Worm (Caenorhabditis elegans): ENCODE data around the gene gcy-6.

Gene gcy-6

DNA sequence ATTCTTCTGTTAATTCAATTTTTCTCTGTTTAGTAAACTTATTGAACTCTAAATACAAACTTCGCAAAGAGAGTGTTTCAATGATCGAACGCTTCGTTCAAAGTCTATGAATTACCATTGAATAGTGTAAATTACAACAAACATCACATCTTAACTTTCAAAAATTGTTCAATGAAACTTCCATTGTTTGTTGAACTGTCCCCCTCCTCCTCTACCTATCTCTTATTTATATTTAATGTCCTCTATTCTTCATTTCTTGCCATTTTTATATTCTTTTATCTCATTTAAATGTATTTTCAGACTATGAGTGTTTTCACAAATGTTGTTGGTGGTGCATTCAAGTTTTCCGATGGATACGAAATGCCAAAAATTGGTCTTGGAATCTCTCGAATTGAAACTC is 25.3 kb upstream of the gcy-6 start, which contains the start of gene K07C5.2:
K07C5.2 (plus strand) TSS at position 301 of the 400 bp plus-strand sequence.
- TF ChIP-seq grh-1 (GFP tag; IDR thresholded peaks at IDR 0.05) (no peak), pqm-1 (tag; optimal IDR thresholded peaks at IDR 0.05) (no peak), hlh-4 (tag; optimal IDR thresholded peaks at IDR 0.05) (no peak), unc-98 (GFP tag; IDR thresholded peaks at IDR 0.05) (no peak), fkh-8 (tag; optimal IDR thresholded peaks at IDR 0.05) (no peak)

DNA sequence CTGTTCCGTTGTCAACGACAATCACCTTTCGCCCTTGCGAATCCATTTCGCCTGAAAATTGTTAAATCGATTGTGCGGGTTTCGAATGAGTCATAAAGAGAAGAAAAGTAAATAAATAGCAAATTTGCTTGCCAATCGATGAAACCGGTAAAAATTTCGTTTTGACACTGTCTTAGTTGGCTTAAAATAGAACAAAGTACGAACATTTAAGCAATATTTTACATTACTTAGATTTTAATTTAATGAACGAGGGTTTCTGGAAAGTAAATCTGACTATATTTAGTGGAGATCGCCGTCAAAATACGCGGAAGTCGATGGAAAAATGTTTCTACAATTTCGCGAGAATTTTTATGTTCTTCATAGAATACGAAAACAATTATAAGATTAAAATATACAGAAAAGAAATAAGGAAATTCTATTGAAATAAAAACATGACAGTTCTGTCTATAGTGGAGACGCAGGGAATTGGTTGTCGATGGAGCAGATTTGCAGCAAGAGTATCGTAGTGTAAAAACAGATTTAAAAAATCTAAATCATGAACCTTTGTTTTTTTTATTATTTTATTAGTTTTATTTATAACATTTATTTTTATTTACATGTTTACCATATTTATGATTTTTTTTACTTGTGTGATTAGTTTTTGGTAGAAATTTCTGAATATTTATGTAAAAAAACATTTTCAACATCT is 24.6 kb upstream of the gcy-6 start, which contains the start of gene arx-2:
arx-2 (minus strand) TSS at position 51 of the 688 bp plus-strand sequence.
- TF ChIP-seq ztf-4 (tag; optimal IDR thresholded peaks at IDR 0.05) (no peak), Y116A8C.19 (tag; optimal IDR thresholded peaks at IDR 0.05; ENCODE audit: borderline replicate concordance) (no peak), sptf-1 (tag; optimal IDR thresholded peaks at IDR 0.05) (no peak), unc-30 (tag; optimal IDR thresholded peaks at IDR 0.05) (no peak), nhr-19 (GFP tag; conservative IDR thresholded peaks at IDR 0.05) (no peak), tbx-2 (tag; optimal IDR thresholded peaks at IDR 0.05) (no peak), aha-1 (tag; optimal IDR thresholded peaks at IDR 0.05) (no peak), nhr-76 (tag; optimal IDR thresholded peaks at IDR 0.05) (no peak), snpc-4 (tag; optimal IDR thresholded peaks at IDR 0.05) (no peak), hlh-4 (tag; optimal IDR thresholded peaks at IDR 0.05) (no peak), lir-3 (tag; optimal IDR thresholded peaks at IDR 0.05; ENCODE audit: poor library complexity) (no peak), unc-86 (tag; optimal IDR thresholded peaks at IDR 0.05) (no peak), unc-130 (tag; optimal IDR thresholded peaks at IDR 0.05) (peak; percentile 59), C16A3.4 (tag; optimal IDR thresholded peaks at IDR 0.05) (peak; percentile 68), ceh-63 (GFP tag; optimal IDR thresholded peaks at IDR 0.05) (no peak), fkh-4 (tag; optimal IDR thresholded peaks at IDR 0.05; ENCODE audit: borderline replicate concordance) (no peak), jun-1 (tag; optimal IDR thresholded peaks at IDR 0.05) (no peak), dpl-1 (GFP tag; optimal IDR thresholded peaks at IDR 0.05) (peak in 1 of 3 experiments; percentile 64), nhr-71 (tag; optimal IDR thresholded peaks at IDR 0.05) (peak; percentile 31), zip-4 (GFP tag; optimal IDR thresholded peaks at IDR 0.05) (no peak), vab-15 (tag; optimal IDR thresholded peaks at IDR 0.05) (no peak), lin-13 (GFP tag; optimal IDR thresholded peaks at IDR 0.05) (peak; percentile 6), ces-1 (GFP tag; optimal IDR thresholded peaks at IDR 0.05) (no peak), sox-4 (tag; optimal IDR thresholded peaks at IDR 0.05) (no peak), lsy-2 (tag; optimal IDR thresholded peaks at IDR 0.05) (peak; percentile 32 to 68), aly-2 (tag; optimal IDR thresholded peaks at IDR 0.05) (no peak), elt-3 (tag; optimal IDR thresholded peaks at IDR 0.05) (peak in 1 of 6 experiments; percentile 26), fos-1 (tag; optimal IDR thresholded peaks at IDR 0.05) (no peak), lin-14 (GFP tag; optimal IDR thresholded peaks at IDR 0.05) (peak; percentile 53), mab-9 (GFP tag; IDR thresholded peaks at IDR 0.05) (no peak), egl-13 (tag; optimal IDR thresholded peaks at IDR 0.05) (no peak), irx-1 (tag; optimal IDR thresholded peaks at IDR 0.05) (no peak), fkh-8 (tag; optimal IDR thresholded peaks at IDR 0.05) (no peak), ama-1 (optimal IDR thresholded peaks at IDR 0.05) (no peak), unc-98 (GFP tag; IDR thresholded peaks at IDR 0.05) (no peak), ceh-82 (tag; optimal IDR thresholded peaks at IDR 0.05) (peak in 1 of 3 experiments; percentile 30), swsn-7 (tag; optimal IDR thresholded peaks at IDR 0.05) (no peak), xbp-1 (tag; optimal IDR thresholded peaks at IDR 0.05) (no peak), lin-35 (GFP tag; optimal IDR thresholded peaks at IDR 0.05) (peak; percentile 32 to 39), hlh-17 (GFP tag; optimal IDR thresholded peaks at IDR 0.05; ENCODE audit: borderline replicate concordance) (no peak), nhr-20 (tag; optimal IDR thresholded peaks at IDR 0.05) (peak; percentile 25), nhr-11 (tag; optimal IDR thresholded peaks at IDR 0.05) (no peak), zag-1 (tag; optimal IDR thresholded peaks at IDR 0.05) (no peak), blmp-1 (tag; optimal IDR thresholded peaks at IDR 0.05) (peak; percentile 64), rnt-1 (tag; optimal IDR thresholded peaks at IDR 0.05) (peak; percentile 16), ztf-11 (tag; optimal IDR thresholded peaks at IDR 0.05) (no peak), ceh-8 (GFP tag; optimal IDR thresholded peaks at IDR 0.05) (no peak)

Data from whole organism, L1 larva.